Worm (Caenorhabditis elegans): ENCODE results near the gene irld-4.

The irld-4 gene

DNA sequence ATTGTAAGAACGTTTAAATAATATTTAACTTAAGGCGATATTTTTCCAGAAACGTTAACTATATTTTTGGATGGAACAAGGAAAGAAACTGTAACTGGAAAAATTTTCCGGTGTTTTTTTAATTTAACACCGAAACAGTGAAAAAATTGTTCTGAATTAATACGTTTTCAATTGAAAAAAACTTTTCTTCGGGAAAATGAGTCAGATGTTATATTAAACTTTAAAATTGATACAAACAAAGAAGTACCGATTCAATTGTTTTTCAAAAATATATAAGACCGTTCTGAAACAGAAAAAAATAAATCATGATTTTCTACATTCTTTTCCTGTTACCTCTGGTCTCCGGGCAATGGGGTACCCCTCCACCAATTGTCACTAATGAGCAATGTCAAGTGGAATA lies 1.9 kb downstream of the irld-4 start, which contains the start of gene ule-2:
Gene ule-2, plus strand, starts transcription at position 301 of the 400 bp plus-strand sequence.
- no peak for TF ChIP-seq blmp-1 (tag; optimal IDR thresholded peaks at IDR 0.05)
- no peak for TF ChIP-seq fkh-10 (GFP tag; optimal IDR thresholded peaks at IDR 0.05)
- no peak for TF ChIP-seq irx-1 (tag; optimal IDR thresholded peaks at IDR 0.05)
- no peak for TF ChIP-seq Y116A8C.19 (tag; optimal IDR thresholded peaks at IDR 0.05; ENCODE audit: borderline replicate concordance)
- TF ChIP-seq nhr-76 (tag; optimal IDR thresholded peaks at IDR 0.05): no peak
- TF ChIP-seq ets-5 (GFP tag; IDR thresholded peaks at IDR 0.05): no peak
- no peak for TF ChIP-seq ceh-88 (GFP tag; IDR thresholded peaks at IDR 0.05)
- TF ChIP-seq mdl-1 (tag; optimal IDR thresholded peaks at IDR 0.05): no peak
- TF ChIP-seq fkh-4 (tag; optimal IDR thresholded peaks at IDR 0.05; ENCODE audit: borderline replicate concordance): no peak
- TF ChIP-seq elt-3 (tag; optimal IDR thresholded peaks at IDR 0.05): no peak
- TF ChIP-seq nhr-90 (tag; optimal IDR thresholded peaks at IDR 0.05; ENCODE audit: poor library complexity): no peak
- TF ChIP-seq grh-1 (GFP tag; IDR thresholded peaks at IDR 0.05): no peak

- TF ChIP-seq alr-1 (tag; optimal IDR thresholded peaks at IDR 0.05; ENCODE audit: borderline replicate concordance): no peak
- TF ChIP-seq ceh-90 (tag; optimal IDR thresholded peaks at IDR 0.05): no peak
- no peak for TF ChIP-seq nhr-90 (tag; optimal IDR thresholded peaks at IDR 0.05; ENCODE audit: poor library complexity)
- no peak for TF ChIP-seq nhr-28 (tag; optimal IDR thresholded peaks at IDR 0.05)
- no peak for TF ChIP-seq rnt-1 (tag; optimal IDR thresholded peaks at IDR 0.05)
- no peak for TF ChIP-seq snu-23 (GFP tag; optimal IDR thresholded peaks at IDR 0.05)
- TF ChIP-seq sup-37 (GFP tag; optimal IDR thresholded peaks at IDR 0.05): no peak
- TF ChIP-seq sptf-1 (tag; optimal IDR thresholded peaks at IDR 0.05): no peak
- TF ChIP-seq nhr-11 (tag; optimal IDR thresholded peaks at IDR 0.05): no peak
- TF ChIP-seq efl-3 (GFP tag; optimal IDR thresholded peaks at IDR 0.05): no peak
- TF ChIP-seq nhr-85 (tag): no peak
- TF ChIP-seq elt-2 (tag; optimal IDR thresholded peaks at IDR 0.05): no peak
- TF ChIP-seq C34B4.2 (tag; optimal IDR thresholded peaks at IDR 0.05): no peak
- no peak for TF ChIP-seq ceh-63 (GFP tag; optimal IDR thresholded peaks at IDR 0.05)
- TF ChIP-seq pqm-1 (tag; optimal IDR thresholded peaks at IDR 0.05): no peak
- TF ChIP-seq unc-86 (tag; optimal IDR thresholded peaks at IDR 0.05): no peak
Observed at ce11 chrIV:14637413-14637812, 4.5 kb downstream of the irld-4 start, which contains the start of gene srlf-27. TSS of gene srlf-27 (plus strand) at chrIV:14637713.

DNA sequence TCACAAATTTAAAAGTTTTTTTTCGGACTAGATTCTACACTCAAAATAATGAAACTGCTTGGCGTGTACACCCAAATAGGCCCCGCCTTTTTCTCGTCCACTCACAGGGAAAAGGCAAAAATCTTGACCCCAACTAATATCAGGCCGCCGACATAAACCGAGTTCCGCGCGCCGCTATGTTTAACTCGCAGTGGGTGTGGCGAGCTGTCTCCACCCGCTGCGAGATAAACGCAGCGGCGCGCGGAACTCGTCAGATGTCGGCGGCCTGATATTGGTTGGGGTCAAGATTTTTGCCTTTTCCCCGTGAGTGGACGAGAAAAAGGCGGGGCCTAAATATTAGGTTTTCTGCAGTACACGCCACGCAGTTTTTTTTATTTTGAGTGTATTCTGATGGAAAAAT lies 15.2 kb downstream of the irld-4 start:
- TF ChIP-seq snpc-4 (tag; optimal IDR thresholded peaks at IDR 0.05): peak; percentile 18

DNA sequence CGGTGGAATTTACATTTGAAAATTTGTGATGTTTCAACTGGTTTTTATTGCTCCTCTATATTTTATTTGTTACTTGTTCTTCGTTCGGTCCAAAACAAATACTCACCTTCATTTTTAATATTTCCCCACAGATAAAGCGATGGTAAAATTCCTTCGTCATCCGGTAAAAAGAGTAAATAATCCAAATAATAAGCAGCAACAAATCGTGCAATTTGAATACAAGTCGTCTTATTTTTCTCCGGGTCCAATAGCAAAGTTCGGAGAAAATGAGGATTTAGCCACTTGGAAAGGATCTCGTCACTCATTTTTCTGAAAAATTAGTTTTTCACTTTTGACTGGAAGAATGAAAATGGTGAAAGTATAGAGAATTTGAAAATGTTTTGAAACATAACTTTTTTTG lies 20.2 kb downstream of the irld-4 start, which contains the start of gene talp-3:
Gene talp-3, minus strand, starts transcription at position 315 of the 400 bp plus-strand sequence.
- TF ChIP-seq efl-3 (GFP tag; optimal IDR thresholded peaks at IDR 0.05): no peak
- no peak for TF ChIP-seq xbp-1 (tag; optimal IDR thresholded peaks at IDR 0.05)
- TF ChIP-seq ceh-63 (GFP tag; optimal IDR thresholded peaks at IDR 0.05): no peak
- no peak for TF ChIP-seq unc-130 (tag; optimal IDR thresholded peaks at IDR 0.05)
- TF ChIP-seq fkh-8 (tag; optimal IDR thresholded peaks at IDR 0.05): no peak
- TF ChIP-seq skn-1 (tag; optimal IDR thresholded peaks at IDR 0.05): no peak
- TF ChIP-seq dsc-1 (tag; optimal IDR thresholded peaks at IDR 0.05): no peak
- TF ChIP-seq nhr-71 (tag; optimal IDR thresholded peaks at IDR 0.05): no peak
- no peak for TF ChIP-seq nhr-90 (tag; optimal IDR thresholded peaks at IDR 0.05; ENCODE audit: poor library complexity)
- TF ChIP-seq elt-3 (tag; optimal IDR thresholded peaks at IDR 0.05): no peak
- TF ChIP-seq C16A3.4 (tag; optimal IDR thresholded peaks at IDR 0.05): no peak
- TF ChIP-seq mdl-1 (tag; optimal IDR thresholded peaks at IDR 0.05): no peak
- no peak for TF ChIP-seq hlh-4 (tag; optimal IDR thresholded peaks at IDR 0.05)
- no peak for TF ChIP-seq sox-4 (tag; optimal IDR thresholded peaks at IDR 0.05)
- no peak for TF ChIP-seq unc-30 (tag; optimal IDR thresholded peaks at IDR 0.05)
- TF ChIP-seq swsn-7 (tag; optimal IDR thresholded peaks at IDR 0.05): no peak

All from whole organism, L1 larva.